Worm (Caenorhabditis elegans) whole organism, L4 larva: Measurements from ENCODE around the gene acdh-13.

Experiments
- F26F4.8 ChIP-seq: fragments of 200-800 bp; sonication (Bioruptor generic); conservative IDR thresholded peaks from 2 replicates; pipeline ENCODE4 v1.3.6; 2022; ENCODE audit warnings: missing genetic modification characterization, missing compliant biosample characterization
- F49E8.2 ChIP-seq: sonication (generic microtip); optimal IDR thresholded peaks from 2 replicates; lab custom pipeline; 2016; ENCODE audit warnings: missing compliant biosample characterization, mild to moderate bottlenecking, missing genetic modification characterization, borderline replicate concordance
- T20F7.1 ChIP-seq: fragments of 200-800 bp; sonication (Bioruptor generic); optimal IDR thresholded peaks from 2 replicates; lab custom pipeline; 2018; ENCODE audit warnings: mild to moderate bottlenecking, missing genetic modification characterization, missing compliant biosample characterization
- ZK337.2 ChIP-seq: fragments of 200-800 bp; sonication (Bioruptor generic); IDR thresholded peaks from 2 replicates; pipeline ENCODE4 v1.3.6; 2022; ENCODE audit warnings: missing genetic modification reagents, missing genetic modification characterization, missing compliant biosample characterization
- aha-1 ChIP-seq: fragments of 150-350 bp; peaks from one replicate; lab custom pipeline; 2014; ENCODE audit warnings: missing biosample characterization, missing genetic modification characterization
- aly-2 ChIP-seq: sonication (generic microtip); optimal IDR thresholded peaks from 2 replicates; lab custom pipeline; 2018; ENCODE audit warnings: missing biosample characterization, missing genetic modification characterization
- ama-1 ChIP-seq: fragments of 150-350 bp; optimal IDR thresholded peaks from 2 replicates; lab custom pipeline; 2014; ENCODE audit warnings: inconsistent platforms, mixed read lengths
- arid-1 ChIP-seq: fragments of 200-800 bp; sonication (Bioruptor generic); conservative IDR thresholded peaks from 2 replicates; pipeline ENCODE4 v1.3.6; 2022; ENCODE audit warnings: missing genetic modification reagents, missing genetic modification characterization, missing compliant biosample characterization
- ceh-32 ChIP-seq: sonication (generic microtip); optimal IDR thresholded peaks from 2 replicates; lab custom pipeline; 2016; ENCODE audit warnings: mild to moderate bottlenecking, missing genetic modification characterization, missing compliant biosample characterization; ENCODE audit not compliant: poor library complexity
- ces-1 ChIP-seq: fragments of 150-350 bp; sonication (generic microtip); optimal IDR thresholded peaks from 4 replicates; lab custom pipeline; 2014; ENCODE audit warnings: missing biosample characterization, missing genetic modification reagents, missing genetic modification characterization
- daf-16 ChIP-seq, 3 experiments: sonication (generic microtip); optimal IDR thresholded peaks; 2 replicates each; lab custom pipeline; 2016 to 2017; ENCODE audit warnings: missing genetic modification characterization in 3 of 3, missing genetic modification reagents in 3 of 3, mild to moderate bottlenecking in 2 of 3, missing compliant biosample characterization in 2 of 3, missing biosample characterization in 1 of 3, moderate library complexity in 1 of 3
- daf-19 ChIP-seq: fragments of 200-800 bp; sonication (Bioruptor generic); conservative IDR thresholded peaks from 2 replicates; pipeline ENCODE4 v1.3.6; 2022; ENCODE audit warnings: missing genetic modification characterization, missing compliant biosample characterization
- daf-8 ChIP-seq: fragments of 200-800 bp; sonication (Bioruptor generic); IDR thresholded peaks from 2 replicates; pipeline ENCODE4 v1.3.6; 2022; ENCODE audit warnings: missing genetic modification characterization, missing compliant biosample characterization
- dmd-8 ChIP-seq: fragments of 200-800 bp; sonication (Bioruptor generic); IDR thresholded peaks from 2 replicates; pipeline ENCODE4 v1.3.6; 2022; ENCODE audit warnings: missing genetic modification characterization, missing compliant biosample characterization
- dpl-1 ChIP-seq: fragments of 150-350 bp; optimal IDR thresholded peaks from 2 replicates; lab custom pipeline; 2014; ENCODE audit warnings: missing biosample characterization, missing genetic modification reagents, missing genetic modification characterization
- dve-1 ChIP-seq: sonication (generic microtip); optimal IDR thresholded peaks from 2 replicates; lab custom pipeline; 2017; ENCODE audit warnings: antibody characterized with exemption, mild to moderate bottlenecking, missing genetic modification characterization, missing compliant biosample characterization; ENCODE audit not compliant: insufficient read depth
- egl-27 ChIP-seq: sonication (generic microtip); optimal IDR thresholded peaks from 3 replicates; lab custom pipeline; 2017; ENCODE audit warnings: missing biosample characterization, missing genetic modification reagents, missing genetic modification characterization
- fkh-10 ChIP-seq: fragments of 150-350 bp; optimal IDR thresholded peaks from 2 replicates; lab custom pipeline; 2014; ENCODE audit warnings: missing biosample characterization, missing genetic modification reagents, missing genetic modification characterization
- hlh-11 ChIP-seq: fragments of 200-800 bp; sonication (Bioruptor generic); optimal IDR thresholded peaks from 2 replicates; lab custom pipeline; 2018; ENCODE audit warnings: mild to moderate bottlenecking, missing genetic modification characterization, missing compliant biosample characterization
- hlh-30 ChIP-seq: sonication (generic microtip); optimal IDR thresholded peaks from 2 replicates; lab custom pipeline; 2017; ENCODE audit warnings: antibody characterized with exemption, mild to moderate bottlenecking, missing genetic modification characterization, missing compliant biosample characterization; ENCODE audit not compliant: insufficient read depth
- hmg-1.1 ChIP-seq: fragments of 200-800 bp; sonication (Bioruptor generic); IDR thresholded peaks from 2 replicates; pipeline ENCODE4 v1.3.6; 2022; ENCODE audit warnings: missing genetic modification reagents, missing genetic modification characterization, missing compliant biosample characterization
- lin-38 ChIP-seq: fragments of 200-800 bp; sonication (Bioruptor generic); IDR thresholded peaks from 2 replicates; pipeline ENCODE4 v1.3.6; 2022; ENCODE audit warnings: missing genetic modification reagents, missing genetic modification characterization, missing compliant biosample characterization
- lsy-2 ChIP-seq, 2 experiments: fragments of 150-350 bp in 1 of 2; sonication (generic microtip) in 1 of 2; optimal IDR thresholded peaks; 2 replicates each; lab custom pipeline; 2014 to 2017; ENCODE audit warnings: missing biosample characterization in 2 of 2, missing genetic modification characterization in 2 of 2
- mdl-1 ChIP-seq, 2 experiments: fragments of 150-350 bp in 1 of 2; sonication (generic microtip) in 1 of 2; optimal IDR thresholded peaks; 2 replicates each; lab custom pipeline; 2014 to 2017; ENCODE audit warnings: missing biosample characterization in 2 of 2, missing genetic modification characterization in 2 of 2
- mdt-29 ChIP-seq: fragments of 200-800 bp; sonication (Bioruptor generic); IDR thresholded peaks from 2 replicates; pipeline ENCODE4 v1.3.6; 2022; ENCODE audit warnings: missing genetic modification reagents, missing genetic modification characterization, missing compliant biosample characterization
- mep-1 ChIP-seq: fragments of 150-350 bp; sonication (generic microtip); optimal IDR thresholded peaks from 3 replicates; lab custom pipeline; 2014; ENCODE audit warnings: missing biosample characterization, missing genetic modification characterization
- nhr-102 ChIP-seq: sonication (generic microtip); optimal IDR thresholded peaks from 2 replicates; lab custom pipeline; 2016; ENCODE audit warnings: mild to moderate bottlenecking, missing genetic modification characterization, moderate library complexity, missing compliant biosample characterization
- nhr-28 ChIP-seq: fragments of 150-350 bp; optimal IDR thresholded peaks from 2 replicates; lab custom pipeline; 2014; ENCODE audit warnings: missing biosample characterization, missing genetic modification characterization
- nhr-48 ChIP-seq: sonication (generic microtip); optimal IDR thresholded peaks from 2 replicates; lab custom pipeline; 2016; ENCODE audit warnings: mild to moderate bottlenecking, missing genetic modification characterization, missing compliant biosample characterization
- nhr-6 ChIP-seq: fragments of 150-350 bp; optimal IDR thresholded peaks from 2 replicates; lab custom pipeline; 2014; ENCODE audit warnings: missing biosample characterization, missing genetic modification characterization
- pha-4 ChIP-seq, 2 experiments: fragments of 150-350 bp in 1 of 2; fragments of 200-800 bp in 1 of 2; sonication (Bioruptor generic) in 1 of 2; IDR thresholded peaks in 1 of 2; optimal IDR thresholded peaks in 1 of 2; 2 replicates each; pipeline versions ENCODE4 v1.3.6 to Lab custom; 2014 to 2022; ENCODE audit warnings: missing genetic modification characterization in 2 of 2, missing genetic modification reagents in 2 of 2, missing biosample characterization in 1 of 2, missing compliant biosample characterization in 1 of 2
- spr-3 ChIP-seq: fragments of 200-800 bp; sonication (Bioruptor generic); optimal IDR thresholded peaks from 2 replicates; lab custom pipeline; 2018; ENCODE audit warnings: mild to moderate bottlenecking, missing genetic modification characterization, missing compliant biosample characterization
- tag-97 ChIP-seq: fragments of 200-800 bp; sonication (Bioruptor generic); IDR thresholded peaks from 2 replicates; pipeline ENCODE4 v1.3.6; 2022; ENCODE audit warnings: missing genetic modification characterization, missing compliant biosample characterization
- unc-130 ChIP-seq: sonication (generic microtip); optimal IDR thresholded peaks from 2 replicates; lab custom pipeline; 2016; ENCODE audit warnings: missing genetic modification reagents, missing genetic modification characterization, missing compliant biosample characterization
- unc-62 ChIP-seq, 3 experiments: fragments of 150-350 bp in 1 of 3; sonication (generic microtip); optimal IDR thresholded peaks in 2 of 3; peaks in 1 of 3; 1 replicate in 1 of 3; 2 replicates in 2 of 3; lab custom pipeline; 2014 to 2017; ENCODE audit warnings: missing biosample characterization in 3 of 3, missing genetic modification characterization in 3 of 3, missing genetic modification reagents in 3 of 3, missing genotype in 1 of 3
- ztf-11 ChIP-seq: fragments of 150-350 bp; optimal IDR thresholded peaks from 2 replicates; lab custom pipeline; 2014; ENCODE audit warnings: missing biosample characterization, missing genetic modification characterization

Gene acdh-13

ce11 chrIV:8511056-8511455 is 12.4 kb upstream of the acdh-13 start, which contains the start of gene mes-6:
Gene mes-6 (plus strand): TSS chrIV:8511284.
- TF ChIP-seq F26F4.8 (GFP tag; lab: Robert Waterston, UW), result no peak
- TF ChIP-seq mep-1 (tag; lab: Kevin White, UChicago), result peak; percentile 46
- TF ChIP-seq arid-1 (GFP tag; lab: Robert Waterston, UW), result no peak
- TF ChIP-seq egl-27 (tag; lab: Kevin White, UChicago), result no peak
- TF ChIP-seq ceh-32 (tag; lab: Kevin White, UChicago), result no peak
- TF ChIP-seq F49E8.2 (tag; lab: Kevin White, UChicago), result no peak
- peak in 1 of 2 experiments; percentile 78 for TF ChIP-seq lsy-2 (tag; optimal IDR thresholded peaks at IDR 0.05; lab: Kevin White, UChicago)
- peak; percentile 44 for TF ChIP-seq lin-38 (GFP tag; lab: Robert Waterston, UW)
- TF ChIP-seq ama-1 (lab: Kevin White, UChicago), result no peak
- no peak for TF ChIP-seq daf-8 (GFP tag; lab: Robert Waterston, UW)
- peak; percentile 39 for TF ChIP-seq unc-130 (GFP tag; lab: Kevin White, UChicago)
- TF ChIP-seq mdl-1 (tag; optimal IDR thresholded peaks at IDR 0.05; lab: Kevin White, UChicago), result no peak
- TF ChIP-seq dmd-8 (GFP tag; lab: Robert Waterston, UW), result no peak
- no peak for TF ChIP-seq nhr-48 (tag; lab: Kevin White, UChicago)
- peak; percentile 20 for TF ChIP-seq fkh-10 (GFP tag; lab: Kevin White, UChicago)
- no peak for TF ChIP-seq unc-62 (GFP tag; optimal IDR thresholded peaks at IDR 0.05 in 1 of 2; lab: Kevin White, UChicago)
- TF ChIP-seq unc-62 (tag; optimal IDR thresholded peaks at IDR 0.05; lab: Kevin White, UChicago), result no peak
- TF ChIP-seq dve-1 (tag; lab: Kevin White, UChicago), result peak; percentile 24
- TF ChIP-seq daf-16 (GFP tag; optimal IDR thresholded peaks at IDR 0.05; lab: Kevin White, UChicago), result no peak
- TF ChIP-seq daf-16 (tag; optimal IDR thresholded peaks at IDR 0.05; lab: Kevin White, UChicago), result peak; percentile 29
- TF ChIP-seq hlh-30 (tag; lab: Kevin White, UChicago), result peak; percentile 57
- 0 out of 2 replicates have a peak, but pooled peaks have one; percentile 12 for TF ChIP-seq hmg-1.1 (GFP tag; lab: Robert Waterston, UW)
- TF ChIP-seq aha-1 (tag; lab: Kevin White, UChicago), result peak; percentile 20
- peak; percentile 84 for TF ChIP-seq dpl-1 (GFP tag; lab: Kevin White, UChicago)
- TF ChIP-seq daf-19 (GFP tag; lab: Robert Waterston, UW), result no peak
- peak; percentile 58 for TF ChIP-seq ces-1

DNA sequence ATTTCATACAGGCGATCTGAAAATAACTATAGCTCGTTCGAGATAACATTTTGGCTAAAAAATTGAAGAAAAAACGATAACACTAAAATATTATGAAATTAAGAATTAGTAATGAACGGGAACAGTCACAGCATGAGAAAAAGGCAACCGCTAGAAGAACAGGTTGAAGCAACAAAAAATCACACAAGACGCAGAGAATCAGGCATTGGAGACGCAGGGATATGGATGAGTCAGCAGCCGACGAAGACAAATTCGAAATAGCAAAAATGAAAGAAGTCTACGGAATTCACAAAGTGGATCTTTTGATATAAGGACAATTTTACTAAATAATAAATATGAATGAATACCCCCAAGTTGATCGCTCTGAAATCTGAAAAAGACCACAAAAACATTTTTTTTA is 11.9 kb upstream of the acdh-13 start, which contains the start of gene tag-77:
Gene tag-77 (minus strand): TSS at position 15 of the 400 bp plus-strand sequence.
- no peak for TF ChIP-seq pha-4 (GFP tag; IDR thresholded peaks at IDR 0.05; lab: Robert Waterston, UW)
- TF ChIP-seq pha-4 (tag; optimal IDR thresholded peaks at IDR 0.05; lab: Kevin White, UChicago), result no peak
- TF ChIP-seq ztf-11, result no peak
- peak; percentile 26 for TF ChIP-seq nhr-28
- no peak for TF ChIP-seq tag-97 (GFP tag; lab: Robert Waterston, UW)
- TF ChIP-seq T20F7.1, result no peak
- TF ChIP-seq hlh-30 (tag; lab: Kevin White, UChicago), result peak; percentile 36
- no peak for TF ChIP-seq aly-2 (tag; lab: Kevin White, UChicago)
- TF ChIP-seq aha-1 (tag; lab: Kevin White, UChicago), result no peak
- peak; percentile 23; the same call in 1 of the 2 replicates for TF ChIP-seq arid-1 (GFP tag; lab: Robert Waterston, UW)
- peak; percentile 21 for TF ChIP-seq dve-1 (tag; lab: Kevin White, UChicago)
- TF ChIP-seq nhr-6 (tag; lab: Kevin White, UChicago), result peak; percentile 13
- TF ChIP-seq nhr-102, result no peak
- peak in 1 of 2 experiments; percentile 4 for TF ChIP-seq mdl-1 (tag; optimal IDR thresholded peaks at IDR 0.05; lab: Kevin White, UChicago)
- TF ChIP-seq daf-19 (GFP tag; lab: Robert Waterston, UW), result no peak

- TF ChIP-seq hlh-11, result no peak
- TF ChIP-seq unc-62 (GFP tag; optimal IDR thresholded peaks at IDR 0.05 in 1 of 2; lab: Kevin White, UChicago), result peak in 1 of 2 experiments; percentile 95
- TF ChIP-seq unc-62 (tag; optimal IDR thresholded peaks at IDR 0.05; lab: Kevin White, UChicago), result no peak
- TF ChIP-seq spr-3 (GFP tag; lab: Kevin White, UChicago), result no peak
- no peak for TF ChIP-seq mdt-29 (GFP tag; lab: Robert Waterston, UW)
- no peak for TF ChIP-seq ZK337.2 (GFP tag; lab: Robert Waterston, UW)
Measured at ce11 chrIV:8506034-8506433, 7.4 kb upstream of the acdh-13 start.
